Worm (Caenorhabditis elegans) whole organism, L1 larva: ENCODE measurements around the gene pgph-2.
A peak's percentile ranks its signal among the peaks of the same experiment; 100 is the strongest.

ENCODE experiments used
- C04F5.9 ChIP-seq: sonication (generic microtip); optimal IDR thresholded peaks from 2 replicates; lab custom pipeline; 2016; ENCODE audit warnings: missing genetic modification characterization, missing compliant biosample characterization
- C34B4.2 ChIP-seq: sonication (generic microtip); optimal IDR thresholded peaks from 2 replicates; lab custom pipeline; 2017; ENCODE audit warnings: mild to moderate bottlenecking, missing genetic modification characterization, missing compliant biosample characterization
- Y116A8C.19 ChIP-seq: sonication (generic microtip); optimal IDR thresholded peaks from 2 replicates; lab custom pipeline; 2016; ENCODE audit warnings: missing compliant biosample characterization, missing genetic modification characterization, borderline replicate concordance
- aha-1 ChIP-seq: fragments of 150-350 bp; optimal IDR thresholded peaks from 2 replicates; lab custom pipeline; 2014; ENCODE audit warnings: missing biosample characterization, missing genetic modification characterization
- alr-1 ChIP-seq: fragments of 200-800 bp; sonication (Bioruptor generic); optimal IDR thresholded peaks from 2 replicates; lab custom pipeline; 2018; ENCODE audit warnings: borderline replicate concordance, mild to moderate bottlenecking, missing genetic modification characterization, missing compliant biosample characterization
- aly-2 ChIP-seq: fragments of 150-350 bp; optimal IDR thresholded peaks from 2 replicates; lab custom pipeline; 2014; ENCODE audit warnings: missing biosample characterization, missing genetic modification characterization
- ama-1 ChIP-seq: fragments of 150-350 bp; optimal IDR thresholded peaks from 2 replicates; lab custom pipeline; 2014
- blmp-1 ChIP-seq: fragments of 150-350 bp; optimal IDR thresholded peaks from 2 replicates; lab custom pipeline; 2014; ENCODE audit warnings: missing biosample characterization, missing genetic modification characterization
- ceh-63 ChIP-seq: fragments of 200-800 bp; sonication (Bioruptor generic); optimal IDR thresholded peaks from 2 replicates; lab custom pipeline; 2018; ENCODE audit warnings: mild to moderate bottlenecking, missing genetic modification characterization, missing compliant biosample characterization
- ceh-8 ChIP-seq: fragments of 200-800 bp; sonication (Bioruptor generic); optimal IDR thresholded peaks from 2 replicates; lab custom pipeline; 2018; ENCODE audit warnings: mild to moderate bottlenecking, missing genetic modification characterization, moderate library complexity, missing compliant biosample characterization
- ceh-88 ChIP-seq: fragments of 200-800 bp; sonication (Bioruptor generic); IDR thresholded peaks from 2 replicates; pipeline ENCODE4 v1.3.6; 2022; ENCODE audit warnings: missing genetic modification characterization, missing compliant biosample characterization
- egl-27 ChIP-seq, 2 experiments: fragments of 150-350 bp in 1 of 2; sonication (generic microtip); optimal IDR thresholded peaks; 3 replicates each; lab custom pipeline; 2017 to 2018; ENCODE audit warnings: missing biosample characterization in 2 of 2, missing genetic modification characterization in 2 of 2, missing genetic modification reagents in 2 of 2
- elt-3 ChIP-seq, 6 experiments: fragments of 150-350 bp in 1 of 6; sonication (generic microtip); optimal IDR thresholded peaks; 2 replicates each; lab custom pipeline; 2017 to 2018; ENCODE audit warnings: missing biosample characterization in 6 of 6, missing genetic modification characterization in 6 of 6, inconsistent platforms in 1 of 6
- fkh-10 ChIP-seq: sonication (generic microtip); optimal IDR thresholded peaks from 2 replicates; lab custom pipeline; 2017; ENCODE audit warnings: missing biosample characterization, missing genetic modification reagents, missing genetic modification characterization
- fkh-4 ChIP-seq: sonication (generic microtip); optimal IDR thresholded peaks from 2 replicates; lab custom pipeline; 2016; ENCODE audit warnings: missing compliant biosample characterization, missing genetic modification characterization, borderline replicate concordance
- fkh-8 ChIP-seq: sonication (generic microtip); optimal IDR thresholded peaks from 2 replicates; lab custom pipeline; 2016; ENCODE audit warnings: mild to moderate bottlenecking, missing genetic modification characterization, missing compliant biosample characterization
- grh-1 ChIP-seq: fragments of 200-800 bp; sonication (Bioruptor generic); IDR thresholded peaks from 2 replicates; pipeline ENCODE4 v1.3.6; 2022; ENCODE audit warnings: missing genetic modification reagents, missing genetic modification characterization, missing compliant biosample characterization
- hlh-17 ChIP-seq: fragments of 200-800 bp; sonication (Bioruptor generic); optimal IDR thresholded peaks from 2 replicates; lab custom pipeline; 2018; ENCODE audit warnings: missing genetic modification characterization, mild to moderate bottlenecking, missing compliant biosample characterization, moderate library complexity, borderline replicate concordance
- hpl-2 ChIP-seq: fragments of 150-350 bp; optimal IDR thresholded peaks from 2 replicates; lab custom pipeline; 2014; ENCODE audit warnings: missing biosample characterization, missing genetic modification reagents, missing genetic modification characterization
- isw-1 ChIP-seq: fragments of 200-800 bp; sonication (Bioruptor generic); IDR thresholded peaks from 2 replicates; pipeline ENCODE4 v1.3.6; 2022; ENCODE audit warnings: missing genetic modification characterization, missing compliant biosample characterization
- jun-1 ChIP-seq: fragments of 150-350 bp; optimal IDR thresholded peaks from 2 replicates; lab custom pipeline; 2014; ENCODE audit warnings: missing biosample characterization, missing genetic modification reagents, missing genetic modification characterization
- lin-13 ChIP-seq: fragments of 150-350 bp; optimal IDR thresholded peaks from 2 replicates; lab custom pipeline; 2014; ENCODE audit warnings: missing biosample characterization, missing genetic modification reagents, missing genetic modification characterization
- lin-14 ChIP-seq: fragments of 200-800 bp; sonication (Bioruptor generic); optimal IDR thresholded peaks from 2 replicates; lab custom pipeline; 2018; ENCODE audit warnings: mild to moderate bottlenecking, missing genetic modification characterization, moderate library complexity, missing compliant biosample characterization
- lin-15B ChIP-seq: fragments of 150-350 bp; sonication (generic microtip); optimal IDR thresholded peaks from 3 replicates; lab custom pipeline; 2014; ENCODE audit warnings: missing biosample characterization, missing genetic modification characterization
- lin-39 ChIP-seq: fragments of 150-350 bp; optimal IDR thresholded peaks from 2 replicates; lab custom pipeline; 2014; ENCODE audit warnings: missing biosample characterization, missing genetic modification reagents, missing genetic modification characterization
- lsy-2 ChIP-seq, 2 experiments: fragments of 150-350 bp; optimal IDR thresholded peaks; 2 replicates each; lab custom pipeline; 2014; ENCODE audit warnings: missing biosample characterization in 2 of 2, missing genetic modification characterization in 2 of 2
- mab-9 ChIP-seq: fragments of 200-800 bp; sonication (Bioruptor generic); IDR thresholded peaks from 2 replicates; pipeline ENCODE4 v1.3.6; 2022; ENCODE audit warnings: missing genetic modification reagents, missing genetic modification characterization, missing compliant biosample characterization
- mef-2 ChIP-seq: fragments of 150-350 bp; optimal IDR thresholded peaks from 2 replicates; lab custom pipeline; 2014; ENCODE audit warnings: missing biosample characterization, missing genetic modification characterization
- nhr-11 ChIP-seq: fragments of 150-350 bp; optimal IDR thresholded peaks from 2 replicates; lab custom pipeline; 2014; ENCODE audit warnings: missing biosample characterization, missing genetic modification characterization
- nhr-12 ChIP-seq: sonication (generic microtip); optimal IDR thresholded peaks from 2 replicates; lab custom pipeline; 2017; ENCODE audit warnings: missing biosample characterization, missing genetic modification characterization
- nhr-19 ChIP-seq: fragments of 200-800 bp; sonication (Bioruptor generic); conservative IDR thresholded peaks from 2 replicates; pipeline ENCODE4 v1.3.6; 2022; ENCODE audit warnings: missing genetic modification characterization, missing compliant biosample characterization
- nhr-20 ChIP-seq: sonication (generic microtip); optimal IDR thresholded peaks from 2 replicates; lab custom pipeline; 2016; ENCODE audit warnings: mild to moderate bottlenecking, missing genetic modification characterization, missing compliant biosample characterization
- nhr-47 ChIP-seq: sonication (generic microtip); optimal IDR thresholded peaks from 2 replicates; lab custom pipeline; 2016; ENCODE audit warnings: mild to moderate bottlenecking, missing genetic modification characterization, moderate library complexity, missing compliant biosample characterization
- nhr-77 ChIP-seq: fragments of 150-350 bp; optimal IDR thresholded peaks from 2 replicates; lab custom pipeline; 2014; ENCODE audit warnings: missing biosample characterization, missing genetic modification characterization
- nhr-84 ChIP-seq: sonication (generic microtip); optimal IDR thresholded peaks from 2 replicates; lab custom pipeline; 2017; ENCODE audit warnings: missing biosample characterization, missing genetic modification characterization
- pax-3 ChIP-seq: fragments of 200-800 bp; sonication (Bioruptor generic); optimal IDR thresholded peaks from 2 replicates; lab custom pipeline; 2018; ENCODE audit warnings: mild to moderate bottlenecking, missing genetic modification characterization, moderate library complexity, missing compliant biosample characterization
- pqm-1 ChIP-seq: sonication (generic microtip); optimal IDR thresholded peaks from 3 replicates; lab custom pipeline; 2017; ENCODE audit warnings: missing biosample characterization, missing genetic modification characterization
- skn-1 ChIP-seq: fragments of 150-350 bp; optimal IDR thresholded peaks from 2 replicates; lab custom pipeline; 2014; ENCODE audit warnings: missing biosample characterization, missing genetic modification characterization
- snpc-4 ChIP-seq: fragments of 150-350 bp; optimal IDR thresholded peaks from 2 replicates; lab custom pipeline; 2014; ENCODE audit warnings: missing biosample characterization, missing genetic modification characterization
- sox-4 ChIP-seq: sonication (generic microtip); optimal IDR thresholded peaks from 2 replicates; lab custom pipeline; 2016; ENCODE audit warnings: missing genetic modification characterization, missing compliant biosample characterization
- sptf-1 ChIP-seq: fragments of 150-350 bp; optimal IDR thresholded peaks from 2 replicates; lab custom pipeline; 2014; ENCODE audit warnings: missing biosample characterization, missing genetic modification characterization
- sup-37 ChIP-seq: fragments of 200-800 bp; sonication (Bioruptor generic); optimal IDR thresholded peaks from 2 replicates; lab custom pipeline; 2018; ENCODE audit warnings: mild to moderate bottlenecking, missing genetic modification characterization, missing compliant biosample characterization
- tlp-1 ChIP-seq: fragments of 150-350 bp; optimal IDR thresholded peaks from 2 replicates; lab custom pipeline; 2014; ENCODE audit warnings: missing biosample characterization, missing genetic modification characterization
- unc-130 ChIP-seq: fragments of 150-350 bp; optimal IDR thresholded peaks from 2 replicates; lab custom pipeline; 2017; ENCODE audit warnings: missing biosample characterization, missing genetic modification characterization, inconsistent platforms
- unc-30 ChIP-seq: sonication (generic microtip); optimal IDR thresholded peaks from 2 replicates; lab custom pipeline; 2017; ENCODE audit warnings: missing biosample characterization, missing genetic modification characterization
- unc-62 ChIP-seq: fragments of 150-350 bp; optimal IDR thresholded peaks from 2 replicates; lab custom pipeline; 2014; ENCODE audit warnings: missing biosample characterization, missing genetic modification reagents, missing genetic modification characterization
- unc-98 ChIP-seq: fragments of 200-800 bp; sonication (Bioruptor generic); IDR thresholded peaks from 2 replicates; pipeline ENCODE4 v1.3.6; 2022; ENCODE audit warnings: missing genetic modification characterization, missing compliant biosample characterization
- xbp-1 ChIP-seq: sonication (generic microtip); optimal IDR thresholded peaks from 2 replicates; lab custom pipeline; 2016; ENCODE audit warnings: missing genetic modification characterization, missing compliant biosample characterization
- zag-1 ChIP-seq: fragments of 150-350 bp; optimal IDR thresholded peaks from 2 replicates; lab custom pipeline; 2014; ENCODE audit warnings: missing biosample characterization, missing genetic modification characterization
- ztf-11 ChIP-seq, 2 experiments: sonication (generic microtip); optimal IDR thresholded peaks; 2 replicates each; lab custom pipeline; 2016 to 2017; ENCODE audit warnings: missing genetic modification characterization in 2 of 2, missing biosample characterization in 1 of 2, missing compliant biosample characterization in 1 of 2
- ztf-4 ChIP-seq: fragments of 150-350 bp; optimal IDR thresholded peaks from 2 replicates; lab custom pipeline; 2014; ENCODE audit warnings: missing biosample characterization, missing genetic modification characterization

Gene pgph-2

ce11 chrV:5779984-5780383 is 15.1 kb downstream of the pgph-2 start (continued):
- TF ChIP-seq aha-1 = no peak
- no peak for TF ChIP-seq hlh-17
- no peak for TF ChIP-seq zag-1
- TF ChIP-seq xbp-1 (tag; lab: Kevin White, UChicago) = no peak
- no peak for TF ChIP-seq fkh-8
- no peak for TF ChIP-seq C04F5.9 (tag; lab: Kevin White, UChicago)
- peak in 1 of 2 experiments; percentile 39 for TF ChIP-seq lsy-2 (tag; optimal IDR thresholded peaks at IDR 0.05; lab: Kevin White, UChicago)
- TF ChIP-seq egl-27 (tag; optimal IDR thresholded peaks at IDR 0.05; lab: Kevin White, UChicago) = no peak
- no peak for TF ChIP-seq nhr-47
- no peak for TF ChIP-seq ceh-63 (GFP tag; lab: Kevin White, UChicago)
- TF ChIP-seq nhr-12 (tag; lab: Kevin White, UChicago) = no peak
- TF ChIP-seq nhr-11 (tag; lab: Kevin White, UChicago) = no peak
- no peak for TF ChIP-seq alr-1 (tag; lab: Kevin White, UChicago)
- TF ChIP-seq unc-98 (GFP tag; lab: Robert Waterston, UW) = 0 out of 2 replicates have a peak, but pooled peaks have one; percentile 22
- no peak for TF ChIP-seq grh-1 (GFP tag; lab: Robert Waterston, UW)
- TF ChIP-seq pqm-1 (tag; lab: Kevin White, UChicago) = no peak
- no peak for TF ChIP-seq nhr-84 (tag; lab: Kevin White, UChicago)
- no peak for TF ChIP-seq jun-1
- TF ChIP-seq nhr-20 (tag; lab: Kevin White, UChicago) = peak; percentile 27
- no peak for TF ChIP-seq nhr-77 (tag; lab: Kevin White, UChicago)
- no peak for TF ChIP-seq hpl-2 (GFP tag; lab: Kevin White, UChicago)
- TF ChIP-seq unc-62 (GFP tag; lab: Kevin White, UChicago) = no peak
- no peak for TF ChIP-seq aly-2 (tag; lab: Kevin White, UChicago)
- TF ChIP-seq skn-1 (tag; lab: Kevin White, UChicago) = peak; percentile 45
- no peak for TF ChIP-seq fkh-4 (tag; lab: Kevin White, UChicago)
- no peak for TF ChIP-seq C34B4.2 (tag; lab: Kevin White, UChicago)
- TF ChIP-seq snpc-4 (tag; lab: Kevin White, UChicago) = no peak
- TF ChIP-seq sptf-1 = no peak
- TF ChIP-seq unc-30 (tag; lab: Kevin White, UChicago) = no peak
- TF ChIP-seq blmp-1 (tag; lab: Kevin White, UChicago) = no peak
- no peak for TF ChIP-seq Y116A8C.19 (tag; lab: Kevin White, UChicago)
- TF ChIP-seq mef-2 (tag; lab: Kevin White, UChicago) = no peak
- no peak for TF ChIP-seq ztf-11 (tag; optimal IDR thresholded peaks at IDR 0.05; lab: Kevin White, UChicago)
- peak; percentile 48 for TF ChIP-seq unc-130 (tag; lab: Kevin White, UChicago)
- TF ChIP-seq tlp-1 (tag; lab: Kevin White, UChicago) = no peak

ce11 chrV:5780713-5781360 is 15.9 kb downstream of the pgph-2 start, which contains the start of gene F44E7.5:
Gene F44E7.5, minus strand, starts transcription at chrV:5780922.
- TF ChIP-seq nhr-12 (tag; lab: Kevin White, UChicago) = no peak
- TF ChIP-seq sptf-1 = no peak
- peak; percentile 92 for TF ChIP-seq lin-14
- peak; percentile 20 for TF ChIP-seq lin-13 (GFP tag; lab: Kevin White, UChicago)
- TF ChIP-seq fkh-10 (GFP tag; lab: Kevin White, UChicago) = no peak
- TF ChIP-seq ceh-8 = no peak
- no peak for TF ChIP-seq alr-1 (tag; lab: Kevin White, UChicago)
- TF ChIP-seq grh-1 (GFP tag; lab: Robert Waterston, UW) = 0 out of 2 replicates have a peak, but pooled peaks have one; percentile 12
- TF ChIP-seq unc-130 (tag; lab: Kevin White, UChicago) = no peak
- no peak for TF ChIP-seq fkh-4 (tag; lab: Kevin White, UChicago)
- TF ChIP-seq ztf-4 (tag; lab: Kevin White, UChicago) = peak; percentile 23
- peak; percentile 59 for TF ChIP-seq nhr-19
- no peak for TF ChIP-seq isw-1 (GFP tag; lab: Robert Waterston, UW)
- TF ChIP-seq ceh-88 (GFP tag; lab: Robert Waterston, UW) = no peak
- no peak for TF ChIP-seq C34B4.2 (tag; lab: Kevin White, UChicago)
- no peak for TF ChIP-seq mab-9 (GFP tag; lab: Robert Waterston, UW)
- TF ChIP-seq ama-1 (lab: Kevin White, UChicago) = no peak
- no peak for TF ChIP-seq sup-37 (GFP tag; lab: Kevin White, UChicago)
- TF ChIP-seq lin-15B (tag; lab: Kevin White, UChicago) = no peak
- TF ChIP-seq aha-1 = no peak
- no peak for TF ChIP-seq sox-4
- TF ChIP-seq pax-3 = no peak
- peak; percentile 8 for TF ChIP-seq jun-1
- TF ChIP-seq lin-39 (tag; lab: Kevin White, UChicago) = no peak
- 0 out of 2 replicates have a peak, but pooled peaks have one; percentile 4 for TF ChIP-seq unc-98 (GFP tag; lab: Robert Waterston, UW)
- TF ChIP-seq elt-3 (tag; optimal IDR thresholded peaks at IDR 0.05; lab: Kevin White, UChicago) = peak in 3 of 6 experiments; percentile 11 to 74 (median 51)
